Fruit fly (Drosophila melanogaster): Measurements from ENCODE around the gene Akr1B.

- TF ChIP-seq dmrt93B (GFP tag; optimal IDR thresholded peaks at IDR 0.05): no peak
- no peak for TF ChIP-seq OdsH (GFP tag; optimal IDR thresholded peaks at IDR 0.05)
- no peak for TF ChIP-seq brk (GFP tag; optimal IDR thresholded peaks at IDR 0.05)
- no peak for TF ChIP-seq sv (GFP tag; optimal IDR thresholded peaks at IDR 0.05)
- TF ChIP-seq br (GFP tag; optimal IDR thresholded peaks at IDR 0.05): no peak
- TF ChIP-seq Rel (GFP tag; optimal IDR thresholded peaks at IDR 0.05): no peak
- no peak for TF ChIP-seq Rel (tag; optimal IDR thresholded peaks at IDR 0.05)
- no peak for TF ChIP-seq fru (GFP tag; optimal IDR thresholded peaks at IDR 0.05)
- TF ChIP-seq Jra (GFP tag; optimal IDR thresholded peaks at IDR 0.05): no peak
- no peak for TF ChIP-seq rgr (GFP tag; optimal IDR thresholded peaks at IDR 0.05)
- no peak for TF ChIP-seq woc (GFP tag; optimal IDR thresholded peaks at IDR 0.05)
- TF ChIP-seq Mio (GFP tag; optimal IDR thresholded peaks at IDR 0.05): no peak
- TF ChIP-seq GATAd (GFP tag; optimal IDR thresholded peaks at IDR 0.05): no peak
- TF ChIP-seq N (GFP tag; optimal IDR thresholded peaks at IDR 0.05): no peak
- TF ChIP-seq usp (GFP tag; optimal IDR thresholded peaks at IDR 0.05): no peak
These were observed 23.0 kb downstream of the Akr1B start for dm6 chr3L:11601133-11601532.

Data from whole organism, wandering third instar larva.